Worm (Caenorhabditis elegans) whole organism, L4 larva: Measurements from ENCODE around the gene scp-1.

Experiments
- D1046.2 ChIP-seq: fragments of 200-800 bp; sonication (Bioruptor generic); IDR thresholded peaks from 2 replicates; pipeline ENCODE4 v1.3.6; 2022; ENCODE audit warnings: missing genetic modification characterization, missing compliant biosample characterization
- ceh-44 ChIP-seq: fragments of 200-800 bp; sonication (Bioruptor generic); IDR thresholded peaks from 2 replicates; pipeline ENCODE4 v1.3.6; 2022; ENCODE audit warnings: missing genetic modification reagents, missing genetic modification characterization, missing compliant biosample characterization
- ces-1 ChIP-seq: fragments of 150-350 bp; sonication (generic microtip); optimal IDR thresholded peaks from 4 replicates; lab custom pipeline; 2014; ENCODE audit warnings: missing biosample characterization, missing genetic modification reagents, missing genetic modification characterization
- dmd-9 ChIP-seq: fragments of 200-800 bp; sonication (Bioruptor generic); IDR thresholded peaks from 2 replicates; pipeline ENCODE4 v1.3.6; 2022; ENCODE audit warnings: missing genetic modification reagents, missing genetic modification characterization, missing compliant biosample characterization
- lir-3 ChIP-seq: sonication (generic microtip); optimal IDR thresholded peaks from 2 replicates; lab custom pipeline; 2016; ENCODE audit warnings: mild to moderate bottlenecking, missing genetic modification characterization, missing compliant biosample characterization
- nhr-10 ChIP-seq: fragments of 150-350 bp; optimal IDR thresholded peaks from 2 replicates; lab custom pipeline; 2014; ENCODE audit warnings: missing biosample characterization, missing genetic modification characterization
- php-3 ChIP-seq: fragments of 200-800 bp; sonication (Bioruptor generic); IDR thresholded peaks from 2 replicates; pipeline ENCODE4 v1.3.6; 2022; ENCODE audit warnings: missing genetic modification reagents, missing genetic modification characterization, missing compliant biosample characterization
- skn-1 ChIP-seq: fragments of 150-350 bp; optimal IDR thresholded peaks from 2 replicates; lab custom pipeline; 2014; ENCODE audit warnings: missing biosample characterization, missing genetic modification characterization
- spr-3 ChIP-seq: fragments of 200-800 bp; sonication (Bioruptor generic); optimal IDR thresholded peaks from 2 replicates; lab custom pipeline; 2018; ENCODE audit warnings: mild to moderate bottlenecking, missing genetic modification characterization, missing compliant biosample characterization
- unc-39 ChIP-seq: sonication (generic microtip); optimal IDR thresholded peaks from 2 replicates; lab custom pipeline; 2017; ENCODE audit warnings: missing biosample characterization, missing genetic modification characterization

DNA sequence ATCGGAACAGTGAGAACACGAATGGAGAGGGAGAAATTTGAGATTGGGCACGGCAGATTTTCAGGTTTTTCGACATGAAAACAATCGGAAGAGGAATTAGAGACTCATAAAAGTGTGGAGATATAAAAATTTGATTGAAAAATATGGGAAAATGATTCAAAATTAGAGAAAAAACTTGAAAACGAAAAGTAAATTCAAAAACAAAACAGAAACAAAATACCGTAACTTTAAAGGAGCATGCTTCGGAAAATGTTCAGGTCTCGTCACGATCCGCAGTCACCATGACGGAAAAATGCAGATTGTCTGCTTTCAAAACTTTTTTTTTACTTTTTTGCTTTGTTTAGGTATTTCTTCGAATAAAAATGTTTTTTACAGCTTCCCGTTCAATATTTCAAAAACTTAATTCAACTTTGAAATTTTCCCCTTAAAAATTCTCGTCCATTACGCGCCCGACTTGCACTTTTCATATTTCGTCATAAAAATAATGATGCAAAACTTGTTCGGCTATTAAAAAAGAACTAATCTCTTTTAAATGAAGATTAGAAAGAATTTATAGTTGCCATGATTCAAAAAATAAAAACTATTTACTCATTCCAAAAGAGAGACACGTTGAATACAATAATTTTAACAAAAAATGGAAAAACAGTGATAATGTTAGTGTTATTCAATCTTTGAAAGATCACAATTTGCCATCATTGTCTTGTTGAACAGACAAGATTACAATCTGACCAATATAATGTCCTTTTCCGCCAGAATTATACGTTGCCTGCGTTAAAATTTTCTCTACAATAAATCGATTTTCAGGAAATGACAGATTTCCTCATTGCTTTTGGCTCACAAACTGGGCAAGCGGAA, 48.4 kb upstream of the scp-1 start, which contains the start of gene mtrr-1:
- no peak for TF ChIP-seq nhr-10 (tag; lab: Kevin White, UChicago)
- TF ChIP-seq ces-1 (GFP tag; lab: Kevin White, UChicago), result no peak
- TF ChIP-seq lir-3, result no peak
- no peak for TF ChIP-seq spr-3
- TF ChIP-seq skn-1 (tag; lab: Kevin White, UChicago), result no peak
- no peak for TF ChIP-seq ceh-44 (GFP tag; lab: Robert Waterston, UW)
- TF ChIP-seq D1046.2 (GFP tag; lab: Robert Waterston, UW), result no peak
- no peak for TF ChIP-seq php-3
- no peak for TF ChIP-seq dmd-9 (GFP tag; lab: Robert Waterston, UW)
- no peak for TF ChIP-seq unc-39 (tag; lab: Kevin White, UChicago)
